Worm (Caenorhabditis elegans) whole organism, L4/young adult: ENCODE data around the gene F29C4.4.

Experiments used
- W03F9.2 ChIP-seq: fragments of 150-350 bp; optimal IDR thresholded peaks from 2 replicates; lab custom pipeline; 2014; ENCODE audit warnings: missing biosample characterization, missing genetic modification characterization
- him-1 ChIP-seq: sonication (generic microtip); optimal IDR thresholded peaks from 2 replicates; lab custom pipeline; 2016; ENCODE audit warnings: missing genotype, missing genetic modification reagents, missing genetic modification characterization, missing compliant biosample characterization

ce11 chrIV:109307-109706 is 2.2 kb upstream of the F29C4.4 start, which contains the start of gene B0545.4:
- TF ChIP-seq him-1 (tag; lab: Kevin White, UChicago) (no peak), W03F9.2 (no peak)
